Worm (Caenorhabditis elegans) whole organism, L1 larva: Measurements from ENCODE around the gene srj-23.

ENCODE experiments used
- C16A3.4 ChIP-seq: fragments of 150-350 bp; optimal IDR thresholded peaks from 2 replicates; lab custom pipeline; 2014; ENCODE audit warnings: missing biosample characterization, missing genetic modification characterization
- Y116A8C.19 ChIP-seq: sonication (generic microtip); optimal IDR thresholded peaks from 2 replicates; lab custom pipeline; 2016; ENCODE audit warnings: missing compliant biosample characterization, missing genetic modification characterization, borderline replicate concordance
- aha-1 ChIP-seq: fragments of 150-350 bp; optimal IDR thresholded peaks from 2 replicates; lab custom pipeline; 2014; ENCODE audit warnings: missing biosample characterization, missing genetic modification characterization
- alr-1 ChIP-seq: fragments of 200-800 bp; sonication (Bioruptor generic); optimal IDR thresholded peaks from 2 replicates; lab custom pipeline; 2018; ENCODE audit warnings: borderline replicate concordance, mild to moderate bottlenecking, missing genetic modification characterization, missing compliant biosample characterization
- ceh-8 ChIP-seq: fragments of 200-800 bp; sonication (Bioruptor generic); optimal IDR thresholded peaks from 2 replicates; lab custom pipeline; 2018; ENCODE audit warnings: mild to moderate bottlenecking, missing genetic modification characterization, moderate library complexity, missing compliant biosample characterization
- ceh-82 ChIP-seq, 3 experiments: fragments of 150-350 bp in 1 of 3; sonication (generic microtip) in 2 of 3; optimal IDR thresholded peaks; 2 replicates each; lab custom pipeline; 2014 to 2017; ENCODE audit warnings: missing biosample characterization in 3 of 3, missing genetic modification characterization in 3 of 3
- ces-1 ChIP-seq: fragments of 150-350 bp; optimal IDR thresholded peaks from 2 replicates; lab custom pipeline; 2014; ENCODE audit warnings: missing biosample characterization, missing genetic modification reagents, missing genetic modification characterization
- dpl-1 ChIP-seq, 3 experiments: fragments of 150-350 bp in 2 of 3; sonication (generic microtip) in 1 of 3; optimal IDR thresholded peaks; 2 replicates each; lab custom pipeline; 2014 to 2017; ENCODE audit warnings: missing biosample characterization in 3 of 3, missing genetic modification characterization in 3 of 3, missing genetic modification reagents in 3 of 3
- efl-1 ChIP-seq, 4 experiments: fragments of 150-350 bp; optimal IDR thresholded peaks in 3 of 4; peaks in 1 of 4; 1 replicate in 1 of 4; 2 replicates in 3 of 4; lab custom pipeline; 2014; ENCODE audit warnings: missing biosample characterization in 2 of 4, missing genetic modification characterization in 2 of 4, missing genetic modification reagents in 2 of 4
- egl-13 ChIP-seq: sonication (generic microtip); optimal IDR thresholded peaks from 2 replicates; lab custom pipeline; 2016; ENCODE audit warnings: missing genotype, missing genetic modification reagents, missing genetic modification characterization, missing compliant biosample characterization
- elt-2 ChIP-seq: sonication (generic microtip); optimal IDR thresholded peaks from 2 replicates; lab custom pipeline; 2016; ENCODE audit warnings: missing genetic modification characterization, mild to moderate bottlenecking, inconsistent platforms, missing compliant biosample characterization, missing genetic modification reagents
- grh-1 ChIP-seq: fragments of 200-800 bp; sonication (Bioruptor generic); IDR thresholded peaks from 2 replicates; pipeline ENCODE4 v1.3.6; 2022; ENCODE audit warnings: missing genetic modification reagents, missing genetic modification characterization, missing compliant biosample characterization
- jun-1 ChIP-seq: fragments of 150-350 bp; optimal IDR thresholded peaks from 2 replicates; lab custom pipeline; 2014; ENCODE audit warnings: missing biosample characterization, missing genetic modification reagents, missing genetic modification characterization
- lin-14 ChIP-seq: fragments of 200-800 bp; sonication (Bioruptor generic); optimal IDR thresholded peaks from 2 replicates; lab custom pipeline; 2018; ENCODE audit warnings: mild to moderate bottlenecking, missing genetic modification characterization, moderate library complexity, missing compliant biosample characterization
- lin-15B ChIP-seq: fragments of 150-350 bp; sonication (generic microtip); optimal IDR thresholded peaks from 3 replicates; lab custom pipeline; 2014; ENCODE audit warnings: missing biosample characterization, missing genetic modification characterization
- lir-3 ChIP-seq: sonication (generic microtip); optimal IDR thresholded peaks from 2 replicates; lab custom pipeline; 2016; ENCODE audit warnings: mild to moderate bottlenecking, missing genetic modification characterization, moderate library complexity, missing compliant biosample characterization; ENCODE audit not compliant: poor library complexity
- lsy-2 ChIP-seq, 2 experiments: fragments of 150-350 bp; optimal IDR thresholded peaks; 2 replicates each; lab custom pipeline; 2014; ENCODE audit warnings: missing biosample characterization in 2 of 2, missing genetic modification characterization in 2 of 2
- mdl-1 ChIP-seq, 2 experiments: fragments of 150-350 bp; optimal IDR thresholded peaks; 2 replicates each; lab custom pipeline; 2014 to 2017; ENCODE audit warnings: missing biosample characterization in 2 of 2, missing genetic modification characterization in 2 of 2, inconsistent platforms in 1 of 2
- nhr-20 ChIP-seq: sonication (generic microtip); optimal IDR thresholded peaks from 2 replicates; lab custom pipeline; 2016; ENCODE audit warnings: mild to moderate bottlenecking, missing genetic modification characterization, missing compliant biosample characterization
- nhr-237 ChIP-seq: fragments of 150-350 bp; optimal IDR thresholded peaks from 2 replicates; lab custom pipeline; 2014; ENCODE audit warnings: missing biosample characterization, missing genetic modification characterization
- nhr-47 ChIP-seq: sonication (generic microtip); optimal IDR thresholded peaks from 2 replicates; lab custom pipeline; 2016; ENCODE audit warnings: mild to moderate bottlenecking, missing genetic modification characterization, moderate library complexity, missing compliant biosample characterization
- nhr-71 ChIP-seq: sonication (generic microtip); optimal IDR thresholded peaks from 2 replicates; lab custom pipeline; 2016; ENCODE audit warnings: mild to moderate bottlenecking, missing genetic modification characterization, moderate library complexity, missing compliant biosample characterization
- nhr-85 ChIP-seq: sonication (generic microtip); peaks from one replicate; lab custom pipeline; 2016; ENCODE audit warnings: missing genetic modification characterization, inconsistent platforms, missing compliant biosample characterization
- pax-3 ChIP-seq: fragments of 200-800 bp; sonication (Bioruptor generic); optimal IDR thresholded peaks from 2 replicates; lab custom pipeline; 2018; ENCODE audit warnings: mild to moderate bottlenecking, missing genetic modification characterization, moderate library complexity, missing compliant biosample characterization
- skn-1 ChIP-seq: fragments of 150-350 bp; optimal IDR thresholded peaks from 2 replicates; lab custom pipeline; 2014; ENCODE audit warnings: missing biosample characterization, missing genetic modification characterization
- snu-23 ChIP-seq: sonication (generic microtip); optimal IDR thresholded peaks from 2 replicates; lab custom pipeline; 2016; ENCODE audit warnings: missing genetic modification characterization, missing compliant biosample characterization
- swsn-7 ChIP-seq: sonication (generic microtip); optimal IDR thresholded peaks from 2 replicates; lab custom pipeline; 2016; ENCODE audit warnings: missing genetic modification characterization, missing compliant biosample characterization
- unc-130 ChIP-seq: fragments of 150-350 bp; optimal IDR thresholded peaks from 2 replicates; lab custom pipeline; 2017; ENCODE audit warnings: missing biosample characterization, missing genetic modification characterization, inconsistent platforms
- unc-62 ChIP-seq: fragments of 150-350 bp; optimal IDR thresholded peaks from 2 replicates; lab custom pipeline; 2014; ENCODE audit warnings: missing biosample characterization, missing genetic modification reagents, missing genetic modification characterization
- ztf-11 ChIP-seq, 2 experiments: sonication (generic microtip); optimal IDR thresholded peaks; 2 replicates each; lab custom pipeline; 2016 to 2017; ENCODE audit warnings: missing genetic modification characterization in 2 of 2, missing biosample characterization in 1 of 2, missing compliant biosample characterization in 1 of 2
- ztf-4 ChIP-seq: fragments of 150-350 bp; optimal IDR thresholded peaks from 2 replicates; lab custom pipeline; 2014; ENCODE audit warnings: missing biosample characterization, missing genetic modification characterization

srj-23 gene

DNA sequence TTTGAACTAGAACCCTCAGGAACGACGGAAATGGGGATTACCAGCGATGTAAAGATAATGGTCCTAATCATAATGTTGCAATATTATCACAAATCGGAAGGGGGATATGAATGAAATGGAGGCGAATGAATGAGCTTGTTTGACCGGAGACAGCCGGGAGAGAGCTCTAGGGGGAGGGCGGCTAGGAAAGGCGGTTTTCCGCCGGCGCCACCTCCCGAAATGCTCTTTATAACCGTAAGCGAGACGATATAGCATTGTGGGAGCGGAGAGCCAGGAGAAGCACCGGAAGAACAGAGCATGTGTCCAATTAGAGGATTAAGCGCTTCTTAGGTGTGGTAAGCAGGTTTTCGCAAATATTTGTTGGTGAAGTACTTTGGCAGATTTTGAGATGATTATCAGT, 25.8 kb upstream of the srj-23 start, which contains the start of gene R12A1.3:
R12A1.3 (minus strand) TSS at position 200 of the 400 bp plus-strand sequence.
- TF ChIP-seq lin-15B (no peak), swsn-7 (no peak), Y116A8C.19 (tag; lab: Kevin White, UChicago) (no peak), efl-1 (optimal IDR thresholded peaks at IDR 0.05; lab: Kevin White, UChicago) (no peak), efl-1 (GFP tag; optimal IDR thresholded peaks at IDR 0.05 in 1 of 2; lab: Kevin White, UChicago) (peak in 1 of 2 experiments; percentile 60), alr-1 (tag; lab: Kevin White, UChicago) (no peak)

DNA sequence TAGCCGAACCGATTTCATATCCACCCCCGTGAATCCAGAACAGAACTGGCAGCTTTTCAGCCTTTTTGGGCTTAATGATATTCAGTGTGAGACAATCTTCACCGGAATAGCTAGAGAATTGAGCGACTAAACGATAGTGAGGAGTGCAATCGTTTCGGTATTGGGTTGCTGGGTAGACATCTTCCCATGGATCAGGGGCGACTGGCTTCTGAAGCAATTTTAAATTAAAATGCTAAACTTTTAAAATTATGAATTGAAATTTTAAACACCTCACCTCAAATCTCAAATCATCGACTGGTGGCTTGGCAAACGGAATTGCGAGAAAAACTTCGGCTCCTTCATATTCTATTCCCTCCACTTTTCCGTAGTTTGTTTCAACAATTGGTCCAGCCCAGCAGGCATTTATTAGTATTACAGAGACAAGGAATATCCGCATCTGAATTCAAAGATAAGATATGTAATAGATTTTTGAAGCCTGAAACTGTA, 19.7 kb upstream of the srj-23 start, which contains the start of gene ges-1:
ges-1 (minus strand) TSS at position 436 of the 486 bp plus-strand sequence.
- no peak for TF ChIP-seq nhr-47 (tag; lab: Kevin White, UChicago)

DNA sequence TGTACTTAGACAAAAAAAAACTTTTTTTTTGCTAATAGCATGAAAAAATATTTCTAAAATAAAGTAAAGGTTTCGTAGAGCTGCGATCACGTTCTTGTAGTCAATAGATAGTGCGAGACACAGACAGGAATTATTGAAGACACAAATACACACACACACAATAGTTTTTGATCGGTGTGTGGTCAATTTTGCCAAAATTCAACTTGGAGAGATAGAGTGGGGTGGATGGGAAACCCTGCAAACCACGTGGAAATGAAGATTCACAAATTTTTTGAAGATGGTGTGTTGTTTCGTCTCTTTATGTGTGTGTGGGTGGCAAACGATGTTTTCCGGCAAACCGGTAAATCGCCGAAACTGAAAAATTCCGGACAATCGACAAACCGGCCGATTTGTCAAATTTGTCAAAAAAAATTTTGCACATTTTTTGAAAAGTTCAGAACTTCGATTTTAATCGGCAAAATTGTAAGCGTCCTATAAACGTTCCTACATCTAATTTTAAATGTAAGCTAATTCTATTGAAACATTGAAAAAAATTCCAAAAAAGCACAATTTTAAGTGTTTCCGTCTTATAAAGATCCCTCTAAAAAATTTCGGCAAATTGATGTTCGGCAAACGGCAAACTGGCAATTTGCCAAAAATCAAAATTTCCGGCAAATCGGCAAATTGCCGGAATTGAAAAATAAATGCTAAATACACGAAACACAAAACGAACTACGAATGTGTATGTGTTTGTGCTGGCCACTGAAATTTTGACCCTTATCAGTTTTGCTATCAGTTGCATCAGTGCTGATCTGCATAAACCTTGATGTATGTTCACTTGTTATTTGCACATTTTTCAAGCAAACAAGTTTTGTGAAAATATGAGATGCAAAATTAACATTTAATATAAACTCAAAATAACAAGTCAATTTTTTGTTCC, 18.7 kb upstream of the srj-23 start:
- TF ChIP-seq grh-1 (GFP tag; lab: Robert Waterston, UW) (no peak), ceh-82 (tag; optimal IDR thresholded peaks at IDR 0.05; lab: Kevin White, UChicago) (no peak), nhr-85 (peak; percentile 78), elt-2 (tag; lab: Kevin White, UChicago) (peak; percentile 61), unc-62 (GFP tag; lab: Kevin White, UChicago) (no peak), nhr-71 (tag; lab: Kevin White, UChicago) (no peak), skn-1 (tag; lab: Kevin White, UChicago) (no peak), jun-1 (tag; lab: Kevin White, UChicago) (no peak), mdl-1 (tag; optimal IDR thresholded peaks at IDR 0.05; lab: Kevin White, UChicago) (no peak), nhr-20 (peak; percentile 62), C16A3.4 (tag; lab: Kevin White, UChicago) (no peak), dpl-1 (GFP tag; optimal IDR thresholded peaks at IDR 0.05; lab: Kevin White, UChicago) (peak in 2 of 3 experiments; percentile 19 to 80), egl-13 (tag; lab: Kevin White, UChicago) (no peak), nhr-237 (tag; lab: Kevin White, UChicago) (no peak), alr-1 (tag; lab: Kevin White, UChicago) (no peak), ztf-4 (tag; lab: Kevin White, UChicago) (no peak), lin-14 (GFP tag; lab: Kevin White, UChicago) (peak; percentile 19), lsy-2 (tag; optimal IDR thresholded peaks at IDR 0.05; lab: Kevin White, UChicago) (no peak), unc-130 (tag; lab: Kevin White, UChicago) (no peak), ces-1 (no peak), efl-1 (optimal IDR thresholded peaks at IDR 0.05; lab: Kevin White, UChicago) (no peak), efl-1 (GFP tag; optimal IDR thresholded peaks at IDR 0.05 in 1 of 2; lab: Kevin White, UChicago) (peak in 1 of 2 experiments; percentile 96), aha-1 (tag; lab: Kevin White, UChicago) (peak; percentile 52), pax-3 (no peak), snu-23 (GFP tag; lab: Kevin White, UChicago) (peak; percentile 36), ceh-8 (GFP tag; lab: Kevin White, UChicago) (no peak), lir-3 (tag; lab: Kevin White, UChicago) (no peak)

DNA sequence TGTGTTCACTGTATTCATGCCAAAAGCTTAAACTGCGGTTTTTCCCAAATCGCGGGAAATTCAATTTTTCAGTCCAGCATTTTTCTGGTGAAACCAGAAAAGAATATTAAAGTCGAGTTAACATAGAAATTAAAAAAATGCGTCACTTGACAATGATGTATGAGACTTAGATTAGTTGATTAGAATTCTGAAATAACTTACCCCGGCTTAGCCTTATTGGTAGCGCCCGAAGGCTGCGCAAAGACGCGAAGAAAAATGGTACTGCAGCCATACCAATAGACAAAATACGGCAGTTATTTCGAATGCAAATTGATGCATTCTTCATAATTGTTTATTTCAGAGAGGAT, 18.0 kb upstream of the srj-23 start:
- no peak for TF ChIP-seq ztf-11 (tag; optimal IDR thresholded peaks at IDR 0.05; lab: Kevin White, UChicago)
- TF ChIP-seq efl-1 (optimal IDR thresholded peaks at IDR 0.05; lab: Kevin White, UChicago): no peak
- TF ChIP-seq efl-1 (GFP tag; optimal IDR thresholded peaks at IDR 0.05 in 1 of 2; lab: Kevin White, UChicago): peak in 1 of 2 experiments; percentile 92
- no peak for TF ChIP-seq ceh-8 (GFP tag; lab: Kevin White, UChicago)
